Worm (Caenorhabditis elegans) whole organism, young adult: ENCODE measurements around the gene ttr-12.

Source experiments
- B0019.2 ChIP-seq: fragments of 200-800 bp; sonication (Bioruptor generic); conservative IDR thresholded peaks from 2 replicates; pipeline ENCODE4 v1.3.6; 2022; ENCODE audit warnings: missing genetic modification reagents, missing genetic modification characterization, missing compliant biosample characterization
- B0035.1 ChIP-seq: sonication (generic microtip); optimal IDR thresholded peaks from 2 replicates; lab custom pipeline; 2016; ENCODE audit warnings: missing genetic modification characterization, mild to moderate bottlenecking, missing compliant biosample characterization, missing genotype, missing genetic modification reagents
- C17E4.6 ChIP-seq: fragments of 200-800 bp; sonication (Bioruptor generic); IDR thresholded peaks from 2 replicates; pipeline ENCODE4 v1.3.6; 2022; ENCODE audit warnings: missing genetic modification reagents, missing genetic modification characterization, missing compliant biosample characterization
- F39B2.1 ChIP-seq: fragments of 200-800 bp; sonication (Bioruptor generic); IDR thresholded peaks from 2 replicates; pipeline ENCODE4 v1.3.6; 2022; ENCODE audit warnings: missing genetic modification reagents, missing genetic modification characterization, missing compliant biosample characterization
- F57A8.1 ChIP-seq: fragments of 200-800 bp; sonication (Bioruptor generic); optimal IDR thresholded peaks from 2 replicates; lab custom pipeline; 2018; ENCODE audit warnings: mild to moderate bottlenecking, missing genetic modification characterization, moderate library complexity, missing compliant biosample characterization
- Y53G8AR.9 ChIP-seq: fragments of 200-800 bp; sonication (Bioruptor generic); conservative IDR thresholded peaks from 2 replicates; pipeline ENCODE4 v1.3.6; 2022; ENCODE audit warnings: missing genetic modification reagents, missing genetic modification characterization, missing compliant biosample characterization
- Y56A3A.18 ChIP-seq: fragments of 200-800 bp; sonication (Bioruptor generic); IDR thresholded peaks from 2 replicates; pipeline ENCODE4 v1.3.6; 2022; ENCODE audit warnings: missing genetic modification reagents, missing genetic modification characterization, missing compliant biosample characterization
- Y79H2A.3 ChIP-seq: fragments of 200-800 bp; sonication (Bioruptor generic); conservative IDR thresholded peaks from 2 replicates; pipeline ENCODE4 v1.3.6; 2022; ENCODE audit warnings: missing genetic modification reagents, missing genetic modification characterization, missing compliant biosample characterization
- akir-1 ChIP-seq: fragments of 200-800 bp; sonication (Bioruptor generic); optimal IDR thresholded peaks from 2 replicates; lab custom pipeline; 2018; ENCODE audit warnings: mild to moderate bottlenecking, missing genetic modification characterization, moderate library complexity, missing compliant biosample characterization
- ama-1 ChIP-seq, 3 experiments: fragments of 150-350 bp in 1 of 3; sonication (generic microtip) in 2 of 3; optimal IDR thresholded peaks; 2 replicates each; lab custom pipeline; 2014 to 2018; ENCODE audit warnings: missing biosample characterization in 2 of 3, missing genetic modification characterization in 2 of 3, missing genetic modification reagents in 2 of 3
- bed-1 ChIP-seq: fragments of 200-800 bp; sonication (Bioruptor generic); IDR thresholded peaks from 2 replicates; pipeline ENCODE4 v1.3.6; 2022; ENCODE audit warnings: missing genetic modification reagents, missing genetic modification characterization, missing compliant biosample characterization
- ccch-3 ChIP-seq: fragments of 200-800 bp; sonication (Bioruptor generic); optimal IDR thresholded peaks from 2 replicates; lab custom pipeline; 2018; ENCODE audit warnings: mild to moderate bottlenecking, missing genetic modification characterization, missing compliant biosample characterization
- ceh-27 ChIP-seq: fragments of 200-800 bp; sonication (Bioruptor generic); optimal IDR thresholded peaks from 2 replicates; lab custom pipeline; 2018; ENCODE audit warnings: mild to moderate bottlenecking, missing genetic modification characterization, moderate library complexity, missing compliant biosample characterization
- ceh-40 ChIP-seq: fragments of 200-800 bp; sonication (Bioruptor generic); IDR thresholded peaks from 2 replicates; pipeline ENCODE4 v1.3.6; 2022; ENCODE audit warnings: missing genetic modification characterization, missing compliant biosample characterization
- die-1 ChIP-seq: sonication (generic microtip); optimal IDR thresholded peaks from 2 replicates; lab custom pipeline; 2016; ENCODE audit warnings: missing genotype, mild to moderate bottlenecking, missing genetic modification characterization, missing compliant biosample characterization
- egrh-3 ChIP-seq: fragments of 200-800 bp; sonication (Bioruptor generic); IDR thresholded peaks from 2 replicates; pipeline ENCODE4 v1.3.6; 2022; ENCODE audit warnings: missing genetic modification reagents, missing genetic modification characterization, missing compliant biosample characterization
- hmg-1.2 ChIP-seq: fragments of 200-800 bp; sonication (Bioruptor generic); IDR thresholded peaks from 2 replicates; pipeline ENCODE4 v1.3.6; 2022; ENCODE audit warnings: missing genetic modification reagents, missing genetic modification characterization, missing compliant biosample characterization
- hmg-20 ChIP-seq: fragments of 200-800 bp; sonication (Bioruptor generic); IDR thresholded peaks from 2 replicates; pipeline ENCODE4 v1.3.6; 2022; ENCODE audit warnings: missing genetic modification reagents, missing genetic modification characterization, missing compliant biosample characterization
- lag-1 ChIP-seq: fragments of 200-800 bp; sonication (Bioruptor generic); IDR thresholded peaks from 2 replicates; pipeline ENCODE4 v1.3.6; 2022; ENCODE audit warnings: missing genetic modification reagents, missing genetic modification characterization, missing compliant biosample characterization
- lsl-1 ChIP-seq: fragments of 200-800 bp; sonication (Bioruptor generic); optimal IDR thresholded peaks from 2 replicates; lab custom pipeline; 2018; ENCODE audit warnings: mild to moderate bottlenecking, missing genetic modification characterization, moderate library complexity, missing compliant biosample characterization
- mes-4 ChIP-seq: sonication (generic microtip); optimal IDR thresholded peaks from 2 replicates; lab custom pipeline; 2016; ENCODE audit warnings: missing genotype, missing genetic modification characterization, missing compliant biosample characterization
- nhr-27 ChIP-seq: fragments of 200-800 bp; sonication (Bioruptor generic); optimal IDR thresholded peaks from 2 replicates; lab custom pipeline; 2018; ENCODE audit warnings: mild to moderate bottlenecking, missing genetic modification characterization, moderate library complexity, missing compliant biosample characterization
- nhr-80 ChIP-seq: sonication (generic microtip); optimal IDR thresholded peaks from 2 replicates; lab custom pipeline; 2016; ENCODE audit warnings: missing genetic modification characterization, missing compliant biosample characterization
- nhr-90 ChIP-seq: sonication (generic microtip); optimal IDR thresholded peaks from 2 replicates; lab custom pipeline; 2016; ENCODE audit warnings: missing genotype, mild to moderate bottlenecking, missing genetic modification characterization, missing compliant biosample characterization
- pbrm-1 ChIP-seq: fragments of 200-800 bp; sonication (Bioruptor generic); IDR thresholded peaks from 2 replicates; pipeline ENCODE4 v1.3.6; 2022; ENCODE audit warnings: missing genetic modification reagents, missing genetic modification characterization, missing compliant biosample characterization
- pha-4 ChIP-seq: fragments of 150-350 bp; sonication (generic microtip); optimal IDR thresholded peaks from 2 replicates; lab custom pipeline; 2014; ENCODE audit warnings: missing biosample characterization, missing genetic modification reagents, missing genetic modification characterization
- repo-1 ChIP-seq: sonication (generic microtip); optimal IDR thresholded peaks from 2 replicates; lab custom pipeline; 2017; ENCODE audit warnings: mild to moderate bottlenecking, missing genetic modification characterization, missing compliant biosample characterization
- rpc-1 ChIP-seq, 2 experiments: fragments of 150-350 bp in 1 of 2; sonication (generic microtip) in 1 of 2; optimal IDR thresholded peaks; 2 replicates each; lab custom pipeline; 2014 to 2018; ENCODE audit warnings: missing biosample characterization in 1 of 2, missing genetic modification characterization in 1 of 2, missing genetic modification reagents in 1 of 2, missing genotype in 1 of 2
- snpc-1.1 ChIP-seq: sonication (generic microtip); optimal IDR thresholded peaks from 2 replicates; lab custom pipeline; 2017; ENCODE audit warnings: missing genetic modification characterization, mild to moderate bottlenecking, missing compliant biosample characterization, antibody characterized with exemption, moderate library complexity, missing genotype, missing genetic modification reagents; ENCODE audit not compliant: insufficient read depth
- somi-1 ChIP-seq: fragments of 200-800 bp; sonication (Bioruptor generic); optimal IDR thresholded peaks from 2 replicates; lab custom pipeline; 2018; ENCODE audit warnings: mild to moderate bottlenecking, missing genetic modification characterization, missing compliant biosample characterization
- xnd-1 ChIP-seq: sonication (generic microtip); optimal IDR thresholded peaks from 2 replicates; lab custom pipeline; 2016; ENCODE audit warnings: missing genotype, missing genetic modification reagents, missing genetic modification characterization, missing compliant biosample characterization
- ztf-22 ChIP-seq: fragments of 200-800 bp; sonication (Bioruptor generic); optimal IDR thresholded peaks from 2 replicates; lab custom pipeline; 2018; ENCODE audit warnings: mild to moderate bottlenecking, missing genetic modification characterization, moderate library complexity, missing compliant biosample characterization
- ztf-26 ChIP-seq: sonication (generic microtip); optimal IDR thresholded peaks from 2 replicates; lab custom pipeline; 2017; ENCODE audit warnings: missing genetic modification characterization, missing compliant biosample characterization
- ztf-6 ChIP-seq: fragments of 200-800 bp; sonication (Bioruptor generic); IDR thresholded peaks from 2 replicates; pipeline ENCODE4 v1.3.6; 2022; ENCODE audit warnings: missing genetic modification reagents, missing genetic modification characterization, missing compliant biosample characterization

ttr-12 gene

DNA sequence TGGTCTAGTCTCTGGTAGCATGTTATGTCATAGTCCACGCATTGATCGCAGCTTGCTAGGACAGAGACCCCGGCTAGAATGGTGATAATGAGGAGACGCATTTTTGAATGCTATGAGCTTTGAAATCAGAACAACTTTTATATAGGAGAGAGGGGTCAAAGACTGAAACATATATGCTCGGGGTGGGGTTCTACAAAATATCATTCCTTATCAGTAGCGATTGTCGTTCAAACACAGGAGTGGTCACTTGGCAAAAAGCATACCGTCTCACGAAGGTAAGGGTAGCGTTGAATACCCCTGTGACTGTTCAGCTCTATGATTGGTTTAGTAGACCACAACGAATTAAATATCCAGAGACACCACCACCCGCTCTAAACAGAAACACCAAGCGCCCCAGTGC is 11.5 kb downstream of the ttr-12 start, which contains the start of gene F46B3.1:
F46B3.1 (minus strand) TSS at position 101 of the 400 bp plus-strand sequence.
- TF ChIP-seq nhr-80 (tag; lab: Kevin White, UChicago) (no peak), die-1 (tag; lab: Kevin White, UChicago) (no peak)

DNA sequence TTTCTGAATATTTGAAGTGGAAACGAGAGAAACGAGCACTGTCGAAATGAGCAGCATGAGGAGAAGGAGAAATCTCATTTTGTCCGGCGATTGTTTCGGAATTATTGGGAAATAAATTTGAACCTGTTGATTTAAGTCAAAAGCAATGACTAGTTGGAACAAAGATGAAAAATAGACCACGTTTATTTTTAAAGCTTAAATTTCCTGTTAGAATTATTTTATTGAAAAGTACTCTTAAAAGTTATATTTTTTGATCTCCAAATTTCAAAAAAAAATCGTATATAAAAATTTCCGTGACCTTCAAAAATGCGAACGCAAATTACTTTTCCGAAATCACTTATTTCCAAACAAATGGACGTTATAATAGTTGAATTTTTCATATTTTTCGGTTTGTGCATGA is 12.9 kb downstream of the ttr-12 start, which contains the start of gene F26F2.11:
F26F2.11 (minus strand) TSS at position 101 of the 400 bp plus-strand sequence.
- no peak for TF ChIP-seq lag-1
- TF ChIP-seq F39B2.1 (GFP tag; lab: Robert Waterston, UW) = no peak
- TF ChIP-seq ztf-6 (GFP tag; lab: Robert Waterston, UW) = no peak
- no peak for TF ChIP-seq B0019.2
- no peak for TF ChIP-seq Y79H2A.3 (GFP tag; lab: Robert Waterston, UW)
- TF ChIP-seq lsl-1 = no peak
- TF ChIP-seq ama-1 (optimal IDR thresholded peaks at IDR 0.05; lab: Kevin White, UChicago) = no peak
- no peak for TF ChIP-seq ama-1 (GFP tag; optimal IDR thresholded peaks at IDR 0.05; lab: Kevin White, UChicago)
- TF ChIP-seq ceh-27 (GFP tag; lab: Kevin White, UChicago) = no peak
- no peak for TF ChIP-seq somi-1 (GFP tag; lab: Kevin White, UChicago)
- TF ChIP-seq xnd-1 (tag; lab: Kevin White, UChicago) = no peak
- TF ChIP-seq pbrm-1 = no peak
- no peak for TF ChIP-seq B0035.1 (tag; lab: Kevin White, UChicago)
- no peak for TF ChIP-seq pha-4 (tag; lab: Kevin White, UChicago)
- no peak for TF ChIP-seq snpc-1.1 (tag; lab: Kevin White, UChicago)
- no peak for TF ChIP-seq hmg-1.2
- no peak for TF ChIP-seq akir-1 (GFP tag; lab: Kevin White, UChicago)
- TF ChIP-seq ceh-40 (GFP tag; lab: Robert Waterston, UW) = no peak
- TF ChIP-seq egrh-3 = no peak
- TF ChIP-seq rpc-1 (optimal IDR thresholded peaks at IDR 0.05; lab: Kevin White, UChicago) = no peak
- no peak for TF ChIP-seq rpc-1 (tag; optimal IDR thresholded peaks at IDR 0.05; lab: Kevin White, UChicago)

DNA sequence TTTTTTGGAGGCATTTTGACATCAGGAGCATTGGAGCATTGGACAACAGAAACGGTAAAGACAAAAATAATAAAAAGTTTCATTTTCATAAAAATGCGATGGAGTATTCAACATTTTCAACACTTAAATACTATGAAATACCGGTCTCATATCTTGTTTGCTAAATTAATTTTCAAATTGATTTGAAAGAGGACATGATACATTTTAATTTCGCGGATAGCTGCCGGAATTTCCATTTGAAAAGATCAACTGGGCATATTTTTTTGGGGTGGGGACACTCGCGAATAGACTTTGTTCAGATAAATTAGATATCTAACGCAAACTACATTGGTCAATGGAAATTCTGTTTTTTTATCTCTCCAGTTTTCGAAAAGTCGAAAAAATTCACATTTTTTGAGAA is 13.8 kb downstream of the ttr-12 start, which contains the start of gene F26F2.10:
F26F2.10 (minus strand) TSS at position 101 of the 400 bp plus-strand sequence.
- TF ChIP-seq bed-1 (GFP tag; lab: Robert Waterston, UW) (no peak), nhr-27 (tag; lab: Kevin White, UChicago) (no peak), Y53G8AR.9 (GFP tag; lab: Robert Waterston, UW) (no peak), nhr-90 (no peak), pha-4 (tag; lab: Kevin White, UChicago) (no peak), ztf-26 (tag; lab: Kevin White, UChicago) (no peak), C17E4.6 (GFP tag; lab: Robert Waterston, UW) (no peak), snpc-1.1 (tag; lab: Kevin White, UChicago) (no peak), ztf-22 (GFP tag; lab: Kevin White, UChicago) (no peak), F57A8.1 (GFP tag; lab: Kevin White, UChicago) (no peak), repo-1 (tag; lab: Kevin White, UChicago) (no peak), hmg-20 (GFP tag; lab: Robert Waterston, UW) (no peak), Y56A3A.18 (GFP tag; lab: Robert Waterston, UW) (no peak), ccch-3 (no peak), hmg-1.2 (no peak), mes-4 (no peak)
